Worm (Caenorhabditis elegans) whole organism, L4 larva: ENCODE results near the gene Y43F4A.1.

Source experiments
- D1046.2 ChIP-seq: fragments of 200-800 bp; sonication (Bioruptor generic); IDR thresholded peaks from 2 replicates; pipeline ENCODE4 v1.3.6; 2022; ENCODE audit warnings: missing genetic modification characterization, missing compliant biosample characterization
- ama-1 ChIP-seq: fragments of 150-350 bp; optimal IDR thresholded peaks from 2 replicates; lab custom pipeline; 2014; ENCODE audit warnings: inconsistent platforms, mixed read lengths
- daf-16 ChIP-seq, 3 experiments: sonication (generic microtip); optimal IDR thresholded peaks; 2 replicates each; lab custom pipeline; 2016 to 2017; ENCODE audit warnings: missing genetic modification characterization in 3 of 3, missing genetic modification reagents in 3 of 3, mild to moderate bottlenecking in 2 of 3, missing compliant biosample characterization in 2 of 3, missing biosample characterization in 1 of 3, moderate library complexity in 1 of 3
- gei-8 ChIP-seq: fragments of 200-800 bp; sonication (Bioruptor generic); optimal IDR thresholded peaks from 2 replicates; lab custom pipeline; 2018; ENCODE audit warnings: mild to moderate bottlenecking, missing genetic modification characterization, missing compliant biosample characterization
- hif-1 ChIP-seq, 2 experiments: sonication (generic microtip); optimal IDR thresholded peaks; 2 replicates each; lab custom pipeline; 2016 to 2017; ENCODE audit warnings: missing compliant biosample characterization in 2 of 2, missing genetic modification characterization in 2 of 2, missing genetic modification reagents in 2 of 2, missing genotype in 2 of 2, mild to moderate bottlenecking in 1 of 2
- lin-29 ChIP-seq: fragments of 200-800 bp; sonication (Bioruptor generic); IDR thresholded peaks from 2 replicates; pipeline ENCODE4 v1.3.6; 2022; ENCODE audit warnings: missing genetic modification reagents, missing genetic modification characterization, missing compliant biosample characterization
- mxl-3 ChIP-seq: fragments of 200-800 bp; sonication (Bioruptor generic); optimal IDR thresholded peaks from 2 replicates; lab custom pipeline; 2018; ENCODE audit warnings: mild to moderate bottlenecking, missing genetic modification characterization, missing compliant biosample characterization
- php-3 ChIP-seq: fragments of 200-800 bp; sonication (Bioruptor generic); IDR thresholded peaks from 2 replicates; pipeline ENCODE4 v1.3.6; 2022; ENCODE audit warnings: missing genetic modification reagents, missing genetic modification characterization, missing compliant biosample characterization
- rbr-2 ChIP-seq: sonication (generic microtip); optimal IDR thresholded peaks from 2 replicates; lab custom pipeline; 2016; ENCODE audit warnings: missing genotype, missing genetic modification characterization, missing compliant biosample characterization
- snpc-4 ChIP-seq: fragments of 150-350 bp; optimal IDR thresholded peaks from 2 replicates; lab custom pipeline; 2014; ENCODE audit warnings: missing biosample characterization, missing genetic modification characterization
- unc-62 ChIP-seq, 3 experiments: fragments of 150-350 bp in 1 of 3; sonication (generic microtip); optimal IDR thresholded peaks in 2 of 3; peaks in 1 of 3; 1 replicate in 1 of 3; 2 replicates in 2 of 3; lab custom pipeline; 2014 to 2017; ENCODE audit warnings: missing biosample characterization in 3 of 3, missing genetic modification characterization in 3 of 3, missing genetic modification reagents in 3 of 3, missing genotype in 1 of 3
- zag-1 ChIP-seq: fragments of 150-350 bp; optimal IDR thresholded peaks from 2 replicates; lab custom pipeline; 2014; ENCODE audit warnings: missing biosample characterization, missing genetic modification characterization

DNA sequence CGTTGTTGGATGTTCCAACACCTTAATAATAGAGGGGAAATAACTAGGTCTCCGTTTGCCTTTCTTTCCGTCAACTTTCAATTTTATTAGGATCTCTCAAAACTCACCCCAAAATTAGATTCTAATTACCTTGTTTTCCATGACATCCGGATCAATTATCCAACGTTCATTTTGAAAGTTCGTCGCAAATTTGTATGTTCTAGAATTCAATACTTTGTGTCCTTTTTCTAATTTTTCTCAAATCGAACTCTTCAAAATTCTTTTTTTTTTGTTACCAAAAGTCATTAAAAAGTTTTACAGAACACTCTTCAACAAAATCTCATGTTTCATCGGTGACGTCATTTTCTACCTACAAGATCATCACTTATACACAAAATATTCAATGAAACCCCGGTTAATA, at the start of gene Y43F4A.1:
- TF ChIP-seq snpc-4 (tag; lab: Kevin White, UChicago) (no peak), php-3 (GFP tag; lab: Robert Waterston, UW) (no peak), lin-29 (GFP tag; lab: Robert Waterston, UW) (no peak), D1046.2 (GFP tag; lab: Robert Waterston, UW) (no peak), daf-16 (GFP tag; optimal IDR thresholded peaks at IDR 0.05; lab: Kevin White, UChicago) (no peak), daf-16 (tag; optimal IDR thresholded peaks at IDR 0.05; lab: Kevin White, UChicago) (no peak), rbr-2 (tag; lab: Kevin White, UChicago) (no peak), hif-1 (tag; optimal IDR thresholded peaks at IDR 0.05; lab: Kevin White, UChicago) (no peak), zag-1 (tag; lab: Kevin White, UChicago) (no peak), gei-8 (no peak), ama-1 (lab: Kevin White, UChicago) (no peak), mxl-3 (GFP tag; lab: Kevin White, UChicago) (no peak), unc-62 (GFP tag; optimal IDR thresholded peaks at IDR 0.05 in 1 of 2; lab: Kevin White, UChicago) (no peak), unc-62 (tag; optimal IDR thresholded peaks at IDR 0.05; lab: Kevin White, UChicago) (no peak)
